Fruit fly (Drosophila melanogaster) whole organism, larva: ENCODE data around the gene CG12375.
A peak's percentile ranks its signal among the peaks of the same experiment; 100 is the strongest.

ENCODE experiments used
- noc ChIP-seq: fragments of 200-800 bp; sonication (Bioruptor generic); optimal IDR thresholded peaks from 3 replicates; lab custom pipeline; 2019; ENCODE audit warnings: missing biosample characterization, mild to moderate bottlenecking, missing genetic modification characterization, moderate library complexity

CG12375 gene

DNA sequence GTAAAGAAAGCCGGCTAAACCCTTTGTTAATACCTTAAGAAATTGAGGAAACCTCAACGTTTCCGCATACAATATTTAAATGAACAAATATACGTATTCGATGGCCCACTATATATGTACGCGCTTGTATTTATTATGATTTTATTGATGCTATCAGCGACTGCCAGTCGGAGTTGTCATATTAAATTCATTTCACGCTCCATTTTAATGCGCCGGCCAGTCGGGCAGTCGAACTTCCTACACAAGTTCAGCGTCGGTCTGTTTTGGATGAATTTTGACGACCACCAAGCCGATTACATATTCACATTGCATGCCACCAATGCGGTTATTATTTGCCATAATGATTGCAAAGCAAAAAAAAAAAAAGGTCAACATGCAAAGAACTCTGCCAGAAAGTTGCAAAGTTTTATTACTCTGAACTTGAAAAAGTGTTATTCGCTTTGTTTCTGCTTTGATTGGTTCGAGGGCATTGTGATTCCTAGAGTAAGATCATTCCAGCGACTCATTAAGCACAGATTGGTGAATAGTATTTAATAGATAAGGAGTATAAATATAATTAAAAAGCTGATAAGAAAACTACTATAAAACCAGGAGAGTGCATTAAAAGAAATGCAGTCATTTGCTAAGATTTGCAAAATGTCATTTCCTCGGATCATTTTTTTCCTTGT, 20.4 kb upstream of the CG12375 start, which contains the start of gene CG31606:
Gene CG31606 (plus strand): TSS at position 618 of the 668 bp plus-strand sequence.
- TF ChIP-seq noc (tag; lab: Kevin White, UChicago): no peak

dm6 chr2L:8145067-8145808, 18.5 kb upstream of the CG12375 start, which contains the start of the genes CG42763 and CG43394:
CG42763 (minus strand) TSS chr2L:8145107.
CG43394 (plus strand) TSS chr2L:8145758.
- TF ChIP-seq noc (tag; lab: Kevin White, UChicago): no peak

DNA sequence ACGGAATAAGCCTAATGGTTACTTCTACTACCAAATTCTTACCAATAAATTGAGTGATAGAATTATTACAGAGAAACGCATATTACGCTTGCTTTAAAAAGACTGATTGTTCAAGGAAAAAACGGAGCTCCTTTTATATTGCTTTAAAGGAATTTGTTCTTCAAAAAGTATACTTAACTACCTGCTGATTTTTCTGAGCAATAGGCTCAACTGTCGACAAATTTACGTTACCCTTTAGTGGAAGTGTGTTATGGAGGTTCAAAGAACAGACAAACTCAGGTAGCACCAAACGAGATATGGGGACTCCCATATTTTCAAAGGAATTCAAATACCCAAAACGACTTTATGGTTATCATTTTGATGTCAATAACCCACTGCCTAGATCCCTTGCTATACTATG, 17.3 kb upstream of the CG12375 start, which contains the start of gene CG42762:
Gene CG42762 (minus strand): TSS at position 101 of the 400 bp plus-strand sequence.
- TF ChIP-seq noc (tag; lab: Kevin White, UChicago): no peak

dm6 chr2L:8142760-8143159, 16.1 kb upstream of the CG12375 start:
- TF ChIP-seq noc (tag; lab: Kevin White, UChicago): no peak

- no peak for TF ChIP-seq noc (tag; lab: Kevin White, UChicago)
These were observed 7.2 kb upstream of the CG12375 start for dm6 chr2L:8133772-8134386.

DNA sequence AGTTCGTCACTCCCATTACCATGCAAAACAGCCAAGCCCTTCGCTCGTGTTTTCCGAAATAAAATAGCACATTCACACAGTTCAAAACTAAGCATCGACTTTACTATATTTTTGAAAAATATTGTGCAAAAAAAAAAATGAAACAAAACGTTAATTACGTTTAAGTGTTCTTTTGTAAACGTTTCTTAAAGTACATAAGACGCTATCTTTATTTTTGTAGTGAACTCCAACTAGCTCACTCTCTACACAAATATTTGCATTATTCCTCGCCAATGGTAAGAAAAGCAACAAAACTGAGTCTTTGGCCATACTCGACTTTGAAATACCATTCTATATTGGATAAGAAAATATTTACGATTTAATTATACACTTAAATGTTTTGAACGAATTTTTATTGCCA, 4.0 kb upstream of the CG12375 start:
- TF ChIP-seq noc (tag; lab: Kevin White, UChicago): no peak

- peak; percentile 47 for TF ChIP-seq noc (tag; lab: Kevin White, UChicago)
These were observed 3.4 kb upstream of the CG12375 start for dm6 chr2L:8129996-8130641.

dm6 chr2L:8128911-8129310, 2.2 kb upstream of the CG12375 start:
- TF ChIP-seq noc (tag; lab: Kevin White, UChicago): no peak

DNA sequence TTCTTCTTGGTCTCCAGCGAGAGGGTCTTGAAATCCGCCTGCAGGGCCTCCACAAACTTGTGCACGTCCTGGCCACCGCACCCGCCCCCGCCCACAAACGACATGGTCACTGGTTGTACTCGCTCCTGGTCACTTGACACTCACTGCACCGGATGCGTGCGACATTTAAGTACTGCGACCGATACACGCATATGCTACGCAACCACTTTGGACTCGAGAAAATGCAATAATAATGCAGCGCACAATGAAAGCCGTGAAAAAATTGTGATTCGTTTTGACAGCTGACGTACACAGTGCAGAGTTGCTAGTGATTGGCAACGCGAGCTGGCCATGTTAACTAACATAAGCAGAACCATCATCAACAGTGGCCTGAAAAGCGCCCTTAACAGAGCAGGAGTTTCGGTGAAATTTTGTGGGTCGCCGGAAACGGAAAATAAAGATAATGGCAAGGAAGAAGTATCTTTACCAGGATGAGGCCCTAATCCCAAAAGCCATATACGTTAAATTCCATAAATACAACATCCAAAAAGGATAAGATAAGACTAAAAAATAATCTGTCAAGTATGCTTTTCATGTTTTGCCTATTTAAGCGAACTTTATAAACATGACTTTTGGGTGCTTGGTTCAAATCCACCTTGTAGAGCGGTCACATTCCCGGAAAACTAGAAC, 2.8 kb downstream of the CG12375 start, which contains the start of the genes mon2 and CG8673:
Gene mon2 (minus strand): TSS at position 300 of the 669 bp plus-strand sequence.
Gene CG8673 (plus strand): TSS at position 619 of the 669 bp plus-strand sequence.
- TF ChIP-seq noc (tag; lab: Kevin White, UChicago): peak; percentile 7

DNA sequence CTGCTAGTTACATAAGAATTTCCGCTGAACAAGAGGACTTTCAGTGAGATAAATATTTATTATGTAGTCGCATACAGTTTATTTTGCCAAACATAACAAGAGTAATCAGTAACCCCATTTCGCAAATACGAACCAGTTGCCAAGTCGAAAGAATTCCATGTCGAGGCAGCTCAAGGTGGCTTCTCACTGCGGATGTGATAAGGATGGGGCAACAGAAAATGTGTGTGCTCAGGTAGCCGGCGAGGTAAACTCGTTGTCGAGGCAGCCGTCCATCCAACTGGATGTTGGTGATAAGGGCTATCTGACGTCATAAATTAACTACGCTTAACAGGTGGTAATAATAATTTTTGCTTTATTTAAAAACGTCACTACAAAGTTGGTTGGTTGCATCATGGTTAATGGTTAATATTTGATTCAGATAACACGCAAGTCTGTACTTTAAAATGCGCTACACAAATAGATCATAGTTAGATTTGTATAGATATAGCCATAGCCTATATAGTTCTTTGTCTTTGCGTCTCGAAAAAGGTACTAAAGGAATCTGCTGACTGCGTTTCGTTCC, 10.0 kb downstream of the CG12375 start:
- peak; percentile 41 for TF ChIP-seq noc (tag; lab: Kevin White, UChicago)

DNA sequence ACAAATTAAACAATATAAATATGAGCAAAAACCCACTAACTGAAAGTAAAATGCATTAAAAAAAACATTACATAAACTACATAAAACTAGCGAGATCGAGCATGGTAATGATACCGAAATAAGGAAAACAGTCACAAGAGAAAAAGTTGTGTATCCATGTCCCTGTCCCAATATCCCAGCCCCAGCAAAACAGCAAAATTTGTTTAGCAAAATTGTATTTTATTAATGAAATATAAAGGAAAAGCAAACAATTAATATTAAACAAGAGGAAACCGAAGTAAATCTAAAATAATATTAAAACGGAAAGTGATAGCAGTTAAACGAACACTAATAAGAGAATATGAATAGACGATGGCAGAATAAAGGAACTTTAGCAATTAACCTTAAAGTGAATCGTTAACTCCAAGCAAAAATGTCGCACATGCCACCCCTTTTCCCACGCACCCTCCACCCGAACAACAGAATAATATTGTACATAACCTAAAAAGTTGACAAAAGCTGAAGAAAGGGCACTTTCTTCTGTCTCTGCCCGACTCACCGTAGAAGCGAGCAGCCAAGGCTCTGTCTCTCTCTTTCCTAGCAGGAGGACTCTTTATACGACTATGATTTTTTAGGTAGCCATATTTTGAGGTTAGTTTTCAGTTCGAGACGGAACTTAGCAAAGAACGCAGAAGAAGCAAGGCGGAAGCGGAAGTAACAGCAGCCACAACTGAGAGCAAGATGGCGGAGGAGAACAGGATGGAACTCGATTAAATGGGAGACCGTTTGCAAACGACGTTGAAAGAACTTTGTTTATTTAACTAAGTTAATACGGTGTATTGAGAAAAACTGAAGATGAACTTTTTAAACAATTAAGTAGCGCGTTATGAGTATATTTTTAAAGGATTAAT, 15.9 kb downstream of the CG12375 start:
- TF ChIP-seq noc (tag; lab: Kevin White, UChicago): no peak

dm6 chr2L:8104706-8105105, 22.0 kb downstream of the CG12375 start:
- TF ChIP-seq noc (tag; lab: Kevin White, UChicago): no peak

DNA sequence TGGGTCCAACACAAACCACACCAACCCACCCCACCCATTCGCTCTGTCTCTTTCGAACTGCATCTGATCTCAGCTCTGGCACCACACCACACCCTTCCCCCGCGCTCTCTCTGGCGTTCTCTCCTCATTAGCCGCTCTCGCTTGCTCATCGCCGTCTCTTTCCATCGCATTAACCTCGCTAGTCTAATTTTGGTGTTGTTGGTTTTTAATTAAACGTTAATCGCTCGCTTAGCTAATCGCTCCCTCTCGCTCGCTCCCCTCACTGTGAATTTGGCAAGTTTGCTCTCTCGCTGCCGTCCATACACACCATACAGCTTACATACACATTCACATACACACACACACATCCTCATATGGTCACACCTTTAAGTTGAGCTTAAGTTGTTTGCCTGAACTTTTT, 22.6 kb downstream of the CG12375 start:
- TF ChIP-seq noc (tag; lab: Kevin White, UChicago): no peak

DNA sequence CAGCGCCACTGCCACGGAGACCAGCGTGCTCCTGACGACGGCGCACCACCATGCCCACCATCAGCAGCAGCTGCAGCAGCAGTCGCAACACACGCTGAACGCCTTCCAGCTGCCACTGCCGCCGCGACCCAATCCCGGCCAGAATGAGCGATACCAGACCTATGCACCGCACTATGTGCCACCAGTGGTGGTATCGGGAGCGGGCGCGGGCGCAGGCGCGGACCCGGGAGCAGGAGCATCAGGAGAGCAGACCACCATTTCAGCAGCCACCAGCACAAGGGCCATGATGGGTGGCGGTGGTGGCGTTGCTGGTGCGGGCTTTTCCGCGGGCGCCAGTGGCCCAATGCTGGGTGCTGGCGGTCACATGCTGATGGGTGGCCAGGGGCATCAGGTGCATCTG, 23.6 kb downstream of the CG12375 start:
- no peak for TF ChIP-seq noc (tag; lab: Kevin White, UChicago)
